In the genomic region with DNA sequence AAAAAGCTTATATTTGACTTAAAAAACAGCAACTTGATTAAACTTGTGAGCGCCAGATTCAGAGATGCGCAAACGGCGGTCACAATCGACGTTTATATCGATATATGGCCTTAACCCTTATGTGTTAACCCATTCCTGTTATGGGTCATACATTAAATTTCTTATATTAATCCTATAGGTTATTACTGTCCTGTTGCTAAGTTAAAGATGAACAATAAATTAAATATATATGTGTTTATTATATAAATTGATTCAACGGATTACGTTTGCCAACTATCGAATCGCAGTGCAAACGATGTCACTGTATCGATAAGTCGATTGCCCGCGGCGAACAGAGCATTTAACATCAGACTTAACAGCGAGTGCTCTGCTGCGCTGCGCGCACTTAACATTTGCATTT, we compare ENCODE assay signal across 1 fruit fly cellular context.
TF ChIP-seq lines count a peak whose summit lies in the region.

Gene CG3740 (minus strand): TSS at position 84 of the 400 bp plus-strand sequence.
Gene hfw (plus strand): TSS at position 357 of the 400 bp plus-strand sequence.

TF ChIP-seq in whole organism, embryonic, 481 proteins besides CTCF, POLR2A, EP300 and RAD21 (continued from another document and continues in another):
- TF ChIP-seq CG13287 (GFP tag; IDR thresholded peaks at IDR 0.05; lab: Robert Waterston, UW; ENCODE audit: partially characterized antibody) (peak; percentile 92), CG4360 (GFP tag; IDR thresholded peaks at IDR 0.05; lab: Robert Waterston, UW) (no peak), CG10209 (GFP tag; optimal IDR thresholded peaks at IDR 0.05; lab: Kevin White, UChicago) (peak; percentile 62), kay (GFP tag; optimal IDR thresholded peaks at IDR 0.05; lab: Kevin White, UChicago) (peak; percentile 34), slp2 (GFP tag; optimal IDR thresholded peaks at IDR 0.05; lab: Kevin White, UChicago) (no peak), CG15269 (tag; optimal IDR thresholded peaks at IDR 0.05; lab: Kevin White, UChicago) (peak; percentile 61), CG32532 (GFP tag; IDR thresholded peaks at IDR 0.05; lab: Robert Waterston, UW) (peak; percentile 82), Nf-YA (GFP tag; IDR thresholded peaks at IDR 0.05; lab: Robert Waterston, UW) (0 out of 2 replicates have a peak, but pooled peaks have one; percentile 27), cad (GFP tag; optimal IDR thresholded peaks at IDR 0.05; lab: Kevin White, UChicago) (no peak), pnt (GFP tag; optimal IDR thresholded peaks at IDR 0.05; lab: Kevin White, UChicago) (peak; percentile 5), fd64A (GFP tag; optimal IDR thresholded peaks at IDR 0.05; lab: Kevin White, UChicago) (no peak), grau (tag; optimal IDR thresholded peaks at IDR 0.05; lab: Kevin White, UChicago) (peak; percentile 78), Fer3 (tag; optimal IDR thresholded peaks at IDR 0.05; lab: Kevin White, UChicago) (peak; percentile 53), abd-A (tag; optimal IDR thresholded peaks at IDR 0.05; lab: Kevin White, UChicago) (no peak), Taf1 (GFP tag; IDR thresholded peaks at IDR 0.05; lab: Robert Waterston, UW) (no peak), Optix (GFP tag; IDR thresholded peaks at IDR 0.05; lab: Robert Waterston, UW) (peak; percentile 41; the same call in 1 of the 3 replicates), CG6654 (GFP tag; optimal IDR thresholded peaks at IDR 0.05; lab: Kevin White, UChicago) (peak; percentile 14), C15 (GFP tag; IDR thresholded peaks at IDR 0.05; lab: Robert Waterston, UW) (peak; percentile 23; the same call in 1 of the 3 replicates), CG12391 (tag; optimal IDR thresholded peaks at IDR 0.05; lab: Kevin White, UChicago) (peak; percentile 82), Deaf1 (tag; optimal IDR thresholded peaks at IDR 0.05; lab: Kevin White, UChicago) (peak; percentile 28), mld (GFP tag; IDR thresholded peaks at IDR 0.05; lab: Robert Waterston, UW; ENCODE audit: partially characterized antibody) (peak; percentile 52; the same call in 1 of the 3 replicates), trh (GFP tag; optimal IDR thresholded peaks at IDR 0.05; lab: Kevin White, UChicago) (peak; percentile 29), hbn (GFP tag; IDR thresholded peaks at IDR 0.05; lab: Robert Waterston, UW; ENCODE audit: partially characterized antibody) (peak; percentile 88), az2 (GFP tag; optimal IDR thresholded peaks at IDR 0.05; lab: Kevin White, UChicago) (peak; percentile 63), CG11695 (GFP tag; IDR thresholded peaks at IDR 0.05; lab: Robert Waterston, UW) (peak; percentile 62; the same call in 2 of the 3 replicates), CG32767 (GFP tag; IDR thresholded peaks at IDR 0.05; lab: Robert Waterston, UW) (no peak), CG15514 (GFP tag; optimal IDR thresholded peaks at IDR 0.05; lab: Kevin White, UChicago) (peak; percentile 44), wek (GFP tag; optimal IDR thresholded peaks at IDR 0.05; lab: Kevin White, UChicago) (no peak), Elba2 (GFP tag; optimal IDR thresholded peaks at IDR 0.05; lab: Kevin White, UChicago) (peak; percentile 31), zfh1 (GFP tag; IDR thresholded peaks at IDR 0.05; lab: Robert Waterston, UW) (peak; percentile 71), corto (GFP tag; optimal IDR thresholded peaks at IDR 0.05; lab: Kevin White, UChicago) (peak; percentile 75), CG7963 (GFP tag; IDR thresholded peaks at IDR 0.05; lab: Robert Waterston, UW; ENCODE audit: partially characterized antibody) (peak; percentile 82), ssp (GFP tag; IDR thresholded peaks at IDR 0.05; lab: Robert Waterston, UW) (peak; percentile 74), sr (GFP tag; IDR thresholded peaks at IDR 0.05; lab: Robert Waterston, UW) (no peak), CG12236 (GFP tag; optimal IDR thresholded peaks at IDR 0.05; lab: Kevin White, UChicago) (no peak), Atf-2 (GFP tag; optimal IDR thresholded peaks at IDR 0.05; lab: Kevin White, UChicago) (no peak), CG10959 (GFP tag; IDR thresholded peaks at IDR 0.05; lab: Robert Waterston, UW) (peak; percentile 94), jigr1 (GFP tag; IDR thresholded peaks at IDR 0.05; lab: Robert Waterston, UW) (0 out of 3 replicates have a peak, but pooled peaks have one; percentile 18), dimm (GFP tag; IDR thresholded peaks at IDR 0.05; lab: Robert Waterston, UW) (peak; percentile 34; the same call in 1 of the 2 replicates), CG13775 (GFP tag; optimal IDR thresholded peaks at IDR 0.05; lab: Kevin White, UChicago) (peak; percentile 79), CG17361 (GFP tag; IDR thresholded peaks at IDR 0.05; lab: Robert Waterston, UW) (peak; percentile 82), CG10565 (GFP tag; optimal IDR thresholded peaks at IDR 0.05; lab: Kevin White, UChicago) (no peak), CG5245 (GFP tag; optimal IDR thresholded peaks at IDR 0.05; lab: Kevin White, UChicago) (peak; percentile 33), CG15011 (GFP tag; optimal IDR thresholded peaks at IDR 0.05; lab: Kevin White, UChicago) (no peak), Ssrp (tag; optimal IDR thresholded peaks at IDR 0.05; lab: Kevin White, UChicago) (peak; percentile 77), trem (tag; optimal IDR thresholded peaks at IDR 0.05; lab: Kevin White, UChicago) (peak; percentile 74), CG10274 (GFP tag; optimal IDR thresholded peaks at IDR 0.05; lab: Kevin White, UChicago) (no peak), Hand (GFP tag; optimal IDR thresholded peaks at IDR 0.05; lab: Kevin White, UChicago) (no peak), CG7271 (tag; optimal IDR thresholded peaks at IDR 0.05; lab: Kevin White, UChicago) (peak; percentile 48), CG1792 (GFP tag; optimal IDR thresholded peaks at IDR 0.05; lab: Kevin White, UChicago) (no peak), MESR4 (GFP tag; optimal IDR thresholded peaks at IDR 0.05; lab: Kevin White, UChicago) (no peak), Xbp1 (GFP tag; optimal IDR thresholded peaks at IDR 0.05; lab: Kevin White, UChicago) (peak; percentile 76), Fer2 (tag; optimal IDR thresholded peaks at IDR 0.05; lab: Kevin White, UChicago) (peak; percentile 46), CG11504 (tag; optimal IDR thresholded peaks at IDR 0.05; lab: Kevin White, UChicago) (no peak), CG9932 (GFP tag; IDR thresholded peaks at IDR 0.05; lab: Robert Waterston, UW) (peak; percentile 89), CG13424 (tag; optimal IDR thresholded peaks at IDR 0.05; lab: Kevin White, UChicago) (peak; percentile 74), Dad (GFP tag; optimal IDR thresholded peaks at IDR 0.05; lab: Kevin White, UChicago) (no peak), mirr (GFP tag; optimal IDR thresholded peaks at IDR 0.05; lab: Kevin White, UChicago) (no peak), HLHmδ (GFP tag; optimal IDR thresholded peaks at IDR 0.05; lab: Kevin White, UChicago) (no peak), NK7.1 (GFP tag; optimal IDR thresholded peaks at IDR 0.05; lab: Kevin White, UChicago) (no peak), sd (tag; optimal IDR thresholded peaks at IDR 0.05; lab: Kevin White, UChicago) (no peak), sug (tag; optimal IDR thresholded peaks at IDR 0.05; lab: Kevin White, UChicago) (peak; percentile 68), CG17612 (GFP tag; IDR thresholded peaks at IDR 0.05; lab: Robert Waterston, UW) (peak; percentile 28; the same call in 1 of the 2 replicates), CG4707 (GFP tag; optimal IDR thresholded peaks at IDR 0.05; lab: Kevin White, UChicago) (no peak), jing (GFP tag; optimal IDR thresholded peaks at IDR 0.05; lab: Kevin White, UChicago) (no peak), CG11560 (tag; IDR thresholded peaks at IDR 0.05; lab: Robert Waterston, UW) (peak; percentile 35; the same call in 1 of the 3 replicates), Scr (GFP tag; IDR thresholded peaks at IDR 0.05; lab: Robert Waterston, UW; ENCODE audit: partially characterized antibody) (peak; percentile 95), Dip2 (GFP tag; IDR thresholded peaks at IDR 0.05; lab: Robert Waterston, UW) (no peak), chinmo (GFP tag; IDR thresholded peaks at IDR 0.05; lab: Robert Waterston, UW; ENCODE audit: partially characterized antibody) (0 out of 4 replicates have a peak, but pooled peaks have one; percentile 67), crp (GFP tag; optimal IDR thresholded peaks at IDR 0.05; lab: Kevin White, UChicago) (peak in 1 of 2 experiments; percentile 24), Trl (optimal IDR thresholded peaks at IDR 0.05; lab: Kevin White, UChicago) (no peak), Trl (GFP tag; optimal IDR thresholded peaks at IDR 0.05; lab: Kevin White, UChicago) (no peak), Sry-β (GFP tag; optimal IDR thresholded peaks at IDR 0.05; lab: Kevin White, UChicago) (peak; percentile 87), CG7786 (GFP tag; optimal IDR thresholded peaks at IDR 0.05; lab: Kevin White, UChicago) (no peak), dpn (GFP tag; optimal IDR thresholded peaks at IDR 0.05; lab: Kevin White, UChicago) (peak; percentile 20 to 80), gfzf (GFP tag; optimal IDR thresholded peaks at IDR 0.05; lab: Kevin White, UChicago) (no peak), bab2 (GFP tag; optimal IDR thresholded peaks at IDR 0.05; lab: Kevin White, UChicago) (no peak), CG34376 (GFP tag; optimal IDR thresholded peaks at IDR 0.05; lab: Kevin White, UChicago) (no peak), D (optimal IDR thresholded peaks at IDR 0.05; lab: Kevin White, UChicago) (no peak), D (GFP tag; optimal IDR thresholded peaks at IDR 0.05; lab: Kevin White, UChicago) (no peak), inv (GFP tag; IDR thresholded peaks at IDR 0.05; lab: Robert Waterston, UW; ENCODE audit: partially characterized antibody) (peak; percentile 93), CG10979 (tag; optimal IDR thresholded peaks at IDR 0.05; lab: Kevin White, UChicago) (peak; percentile 55), HmgD (GFP tag; optimal IDR thresholded peaks at IDR 0.05; lab: Kevin White, UChicago) (no peak), Meics (GFP tag; optimal IDR thresholded peaks at IDR 0.05; lab: Kevin White, UChicago) (peak; percentile 60), hb (GFP tag; IDR thresholded peaks at IDR 0.05; lab: Robert Waterston, UW; ENCODE audit: partially characterized antibody) (peak; percentile 84; the same call in 2 of the 3 replicates), CG9797 (GFP tag; optimal IDR thresholded peaks at IDR 0.05; lab: Kevin White, UChicago) (no peak), grn (GFP tag; optimal IDR thresholded peaks at IDR 0.05; lab: Kevin White, UChicago) (no peak), knrl (GFP tag; IDR thresholded peaks at IDR 0.05; lab: Robert Waterston, UW; ENCODE audit: partially characterized antibody) (peak; percentile 95), CG8944 (GFP tag; optimal IDR thresholded peaks at IDR 0.05; lab: Kevin White, UChicago) (peak; percentile 20), bcd (GFP tag; optimal IDR thresholded peaks at IDR 0.05; lab: Kevin White, UChicago) (peak; percentile 76), sqz (GFP tag; optimal IDR thresholded peaks at IDR 0.05; lab: Kevin White, UChicago) (no peak), gce (GFP tag; IDR thresholded peaks at IDR 0.05; lab: Robert Waterston, UW) (no peak), CG10321 (GFP tag; IDR thresholded peaks at IDR 0.05; lab: Robert Waterston, UW) (no peak), Drgx (GFP tag; IDR thresholded peaks at IDR 0.05; lab: Robert Waterston, UW) (peak; percentile 59), vnd (GFP tag; IDR thresholded peaks at IDR 0.05; lab: Robert Waterston, UW; ENCODE audit: partially characterized antibody) (peak; percentile 91), tap (tag; optimal IDR thresholded peaks at IDR 0.05; lab: Kevin White, UChicago) (no peak), bbx (GFP tag; IDR thresholded peaks at IDR 0.05; lab: Robert Waterston, UW; ENCODE audit: partially characterized antibody) (peak; percentile 82), E2f2 (GFP tag; IDR thresholded peaks at IDR 0.05; lab: Robert Waterston, UW) (peak; percentile 67), h (optimal IDR thresholded peaks at IDR 0.05; lab: Kevin White, UChicago) (no peak), B-H1 (GFP tag; IDR thresholded peaks at IDR 0.05; lab: Robert Waterston, UW) (peak; percentile 48; the same call in 2 of the 3 replicates), row (GFP tag; IDR thresholded peaks at IDR 0.05; lab: Robert Waterston, UW) (peak; percentile 93), prd (optimal IDR thresholded peaks at IDR 0.05; lab: Kevin White, UChicago) (no peak), prd (GFP tag; IDR thresholded peaks at IDR 0.05; lab: Robert Waterston, UW) (peak; percentile 89), CG9727 (GFP tag; optimal IDR thresholded peaks at IDR 0.05; lab: Kevin White, UChicago) (peak; percentile 54), YL-1 (GFP tag; optimal IDR thresholded peaks at IDR 0.05; lab: Kevin White, UChicago) (peak; percentile 60), ERR (GFP tag; optimal IDR thresholded peaks at IDR 0.05; lab: Kevin White, UChicago) (no peak), CG12744 (GFP tag; optimal IDR thresholded peaks at IDR 0.05; lab: Kevin White, UChicago) (no peak), NfI (GFP tag; optimal IDR thresholded peaks at IDR 0.05; lab: Kevin White, UChicago) (peak; percentile 68), Dll (GFP tag; IDR thresholded peaks at IDR 0.05; lab: Robert Waterston, UW; ENCODE audit: partially characterized antibody) (peak; percentile 94), bigmax (GFP tag; optimal IDR thresholded peaks at IDR 0.05; lab: Kevin White, UChicago) (no peak), yki (optimal IDR thresholded peaks at IDR 0.05; lab: Kevin White, UChicago) (no peak), ranshi (GFP tag; IDR thresholded peaks at IDR 0.05; lab: Robert Waterston, UW) (peak; percentile 63; the same call in 1 of the 2 replicates), CG8924 (tag; optimal IDR thresholded peaks at IDR 0.05; lab: Kevin White, UChicago) (peak; percentile 60), cato (GFP tag; optimal IDR thresholded peaks at IDR 0.05; lab: Kevin White, UChicago; ENCODE audit: borderline replicate concordance) (peak; percentile 24), pita (GFP tag; optimal IDR thresholded peaks at IDR 0.05; lab: Kevin White, UChicago) (no peak), Dref (GFP tag; IDR thresholded peaks at IDR 0.05; lab: Robert Waterston, UW) (peak; percentile 72), Pdp1 (GFP tag; optimal IDR thresholded peaks at IDR 0.05; lab: Kevin White, UChicago) (peak; percentile 27 to 40), so (GFP tag; IDR thresholded peaks at IDR 0.05; lab: Robert Waterston, UW) (peak; percentile 20; the same call in 1 of the 3 replicates), pfk (GFP tag; optimal IDR thresholded peaks at IDR 0.05; lab: Kevin White, UChicago) (no peak), her (GFP tag; optimal IDR thresholded peaks at IDR 0.05; lab: Kevin White, UChicago) (no peak), gt (GFP tag; IDR thresholded peaks at IDR 0.05; lab: Robert Waterston, UW) (no peak), Stat92E (GFP tag; optimal IDR thresholded peaks at IDR 0.05; lab: Kevin White, UChicago) (no peak), CG14441 (GFP tag; IDR thresholded peaks at IDR 0.05; lab: Robert Waterston, UW) (peak; percentile 84), CG6683 (GFP tag; optimal IDR thresholded peaks at IDR 0.05; lab: Kevin White, UChicago) (no peak)
